Worm (Caenorhabditis elegans) whole organism, young adult: ENCODE results near the gene Y105C5B.8.

Experiments used
- cebp-1 ChIP-seq, 2 experiments: fragments of 200-800 bp in 1 of 2; sonication (Bioruptor generic) in 1 of 2; sonication (generic microtip) in 1 of 2; IDR thresholded peaks in 1 of 2; optimal IDR thresholded peaks in 1 of 2; 2 replicates each; pipeline versions ENCODE4 v1.3.6 to Lab custom; 2017 to 2022; ENCODE audit warnings: missing compliant biosample characterization in 2 of 2, missing genetic modification characterization in 2 of 2, mild to moderate bottlenecking in 1 of 2, missing genetic modification reagents in 1 of 2, moderate library complexity in 1 of 2
- dpl-1 ChIP-seq: fragments of 150-350 bp; optimal IDR thresholded peaks from 2 replicates; lab custom pipeline; 2014; ENCODE audit warnings: missing biosample characterization, missing genetic modification reagents, missing genetic modification characterization
- pha-4 ChIP-seq: fragments of 150-350 bp; sonication (generic microtip); optimal IDR thresholded peaks from 2 replicates; lab custom pipeline; 2014; ENCODE audit warnings: missing biosample characterization, missing genetic modification reagents, missing genetic modification characterization
- sea-2 ChIP-seq: fragments of 200-800 bp; sonication (Bioruptor generic); IDR thresholded peaks from 2 replicates; pipeline ENCODE4 v1.3.6; 2022; ENCODE audit warnings: missing genetic modification characterization, missing compliant biosample characterization
- snpc-3.4 ChIP-seq: sonication (generic microtip); optimal IDR thresholded peaks from 2 replicates; lab custom pipeline; 2017; ENCODE audit warnings: missing genetic modification characterization, mild to moderate bottlenecking, missing compliant biosample characterization, antibody characterized with exemption, moderate library complexity, missing genotype, missing genetic modification reagents
- snpc-4 ChIP-seq, 5 experiments: fragments of 150-350 bp in 1 of 5; sonication (generic microtip) in 4 of 5; optimal IDR thresholded peaks; 2 replicates each; lab custom pipeline; 2014 to 2018; ENCODE audit warnings: missing genetic modification characterization in 5 of 5, missing biosample characterization in 3 of 5, antibody characterized with exemption in 2 of 5, mild to moderate bottlenecking in 2 of 5, missing compliant biosample characterization in 2 of 5, missing genotype in 2 of 5, moderate library complexity in 2 of 5, missing genetic modification reagents in 1 of 5
- unc-130 ChIP-seq: sonication (generic microtip); optimal IDR thresholded peaks from 2 replicates; lab custom pipeline; 2016; ENCODE audit warnings: missing genetic modification reagents, missing genetic modification characterization, missing compliant biosample characterization
- zfh-2 ChIP-seq: fragments of 200-800 bp; sonication (Bioruptor generic); conservative IDR thresholded peaks from 2 replicates; pipeline ENCODE4 v1.3.6; 2022; ENCODE audit warnings: missing genetic modification reagents, missing genetic modification characterization, missing compliant biosample characterization
- ztf-25 ChIP-seq: fragments of 200-800 bp; sonication (Bioruptor generic); IDR thresholded peaks from 2 replicates; pipeline ENCODE4 v1.3.6; 2022; ENCODE audit warnings: missing genetic modification reagents, missing genetic modification characterization, missing compliant biosample characterization

ce11 chrIV:15964307-15964706 is 37.7 kb upstream of the Y105C5B.8 start, which contains the start of gene Y105C5B.18:
- TF ChIP-seq sea-2 (no peak), dpl-1 (GFP tag; lab: Kevin White, UChicago) (no peak), snpc-4 (GFP tag; optimal IDR thresholded peaks at IDR 0.05; lab: Kevin White, UChicago) (no peak), snpc-4 (tag; optimal IDR thresholded peaks at IDR 0.05; lab: Kevin White, UChicago) (no peak), unc-130 (GFP tag; lab: Kevin White, UChicago) (no peak), zfh-2 (GFP tag; lab: Robert Waterston, UW) (no peak), snpc-3.4 (tag; lab: Kevin White, UChicago) (no peak), pha-4 (tag; lab: Kevin White, UChicago) (no peak), cebp-1 (GFP tag; IDR thresholded peaks at IDR 0.05; lab: Robert Waterston, UW) (no peak), cebp-1 (tag; optimal IDR thresholded peaks at IDR 0.05; lab: Kevin White, UChicago) (no peak), ztf-25 (no peak)
